Worm (Caenorhabditis elegans) whole organism, midembryonic: ENCODE data around the gene dpy-22.

Experiments
- cog-1 ChIP-seq: sonication (generic microtip); optimal IDR thresholded peaks from 2 replicates; lab custom pipeline; 2016; ENCODE audit warnings: missing genetic modification characterization, missing compliant biosample characterization
- flt-1 ChIP-seq: fragments of 200-800 bp; sonication (Bioruptor generic); IDR thresholded peaks from 2 replicates; pipeline ENCODE4 v1.3.6; 2022; ENCODE audit warnings: missing genetic modification characterization, missing compliant biosample characterization
- klf-2 ChIP-seq: fragments of 200-800 bp; sonication (Bioruptor generic); conservative IDR thresholded peaks from 2 replicates; pipeline ENCODE4 v1.3.6; 2022; ENCODE audit warnings: missing genetic modification reagents, missing genetic modification characterization, missing compliant biosample characterization
- med-1 ChIP-seq: sonication (generic microtip); optimal IDR thresholded peaks from 2 replicates; lab custom pipeline; 2017; ENCODE audit warnings: missing genetic modification characterization, mild to moderate bottlenecking, missing compliant biosample characterization, antibody characterized with exemption, missing genetic modification reagents; ENCODE audit not compliant: insufficient read depth
- ref-1 ChIP-seq: fragments of 200-800 bp; sonication (Bioruptor generic); conservative IDR thresholded peaks from 2 replicates; pipeline ENCODE4 v1.3.6; 2022; ENCODE audit warnings: missing genetic modification reagents, missing genetic modification characterization, missing compliant biosample characterization
- tab-1 ChIP-seq: fragments of 200-800 bp; sonication (Bioruptor generic); IDR thresholded peaks from 2 replicates; pipeline ENCODE4 v1.3.6; 2022; ENCODE audit warnings: missing genetic modification characterization, missing compliant biosample characterization
- ztf-23 ChIP-seq: fragments of 200-800 bp; sonication (Bioruptor generic); IDR thresholded peaks from 2 replicates; pipeline ENCODE4 v1.3.6; 2022; ENCODE audit warnings: missing genetic modification reagents, missing genetic modification characterization, missing compliant biosample characterization
- ztf-29 ChIP-seq: fragments of 200-800 bp; sonication (Bioruptor generic); IDR thresholded peaks from 2 replicates; pipeline ENCODE4 v1.3.6; 2022; ENCODE audit warnings: missing genetic modification reagents, missing genetic modification characterization, missing compliant biosample characterization

DNA sequence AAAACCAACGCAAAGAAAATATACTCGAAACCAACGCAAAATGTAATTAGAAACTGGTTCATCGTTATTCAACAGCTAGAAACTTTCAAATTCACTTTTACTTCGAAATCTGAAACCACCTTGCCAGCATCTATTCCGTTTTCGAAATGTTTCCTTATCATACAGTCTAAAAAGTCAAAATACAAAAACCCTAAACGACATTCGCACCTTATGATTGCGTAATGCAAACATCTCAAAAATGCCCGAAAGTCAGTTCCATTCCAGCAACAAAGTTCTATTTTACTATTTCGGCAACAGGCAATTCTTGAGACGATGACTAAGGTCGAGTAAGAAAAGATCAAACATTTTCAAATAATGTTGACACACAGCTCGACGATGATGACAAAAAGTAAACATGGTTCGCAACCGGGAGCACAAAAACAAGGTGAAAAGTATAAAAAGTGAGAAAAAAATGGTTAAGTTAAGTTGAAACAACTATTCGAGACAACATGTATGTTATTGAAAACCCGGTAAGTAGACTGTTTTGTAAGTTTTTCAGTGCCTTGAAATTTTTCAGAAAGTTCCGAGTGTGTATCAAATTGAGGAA is 29.8 kb upstream of the dpy-22 start, which contains the start of gene lec-7:
- TF ChIP-seq ztf-23 (GFP tag; lab: Robert Waterston, UW) (no peak), flt-1 (GFP tag; lab: Robert Waterston, UW) (no peak), cog-1 (tag; lab: Kevin White, UChicago) (no peak), klf-2 (GFP tag; lab: Robert Waterston, UW) (no peak), tab-1 (GFP tag; lab: Robert Waterston, UW) (no peak), med-1 (GFP tag; lab: Kevin White, UChicago) (no peak), ztf-29 (GFP tag; lab: Robert Waterston, UW) (no peak), ref-1 (GFP tag; lab: Robert Waterston, UW) (no peak)
